Worm (Caenorhabditis elegans) whole organism, mixed stage, embryonic: Measurements from ENCODE around the gene sru-23.
"Not testable (repeated sequence)": the region's sequence is repeated elsewhere in the genome, so short reads cannot be mapped to it uniquely, and the experiment has no call there.

ENCODE experiments used
- M03D4.4 ChIP-seq: sonication (generic microtip); optimal IDR thresholded peaks from 2 replicates; lab custom pipeline; 2017; ENCODE audit warnings: mild to moderate bottlenecking, missing genetic modification characterization, missing compliant biosample characterization
- bed-3 ChIP-seq: fragments of 200-800 bp; sonication (Bioruptor generic); optimal IDR thresholded peaks from 3 replicates; lab custom pipeline; 2018; ENCODE audit warnings: mild to moderate bottlenecking, missing genetic modification characterization, moderate library complexity, missing compliant biosample characterization
- blmp-1 ChIP-seq: fragments of 150-350 bp; optimal IDR thresholded peaks from 2 replicates; lab custom pipeline; 2014; ENCODE audit warnings: missing biosample characterization, missing genetic modification characterization
- ceh-39 ChIP-seq: fragments of 150-350 bp; optimal IDR thresholded peaks from 2 replicates; lab custom pipeline; 2014; ENCODE audit warnings: missing biosample characterization, missing genetic modification characterization
- ceh-43 ChIP-seq: fragments of 200-800 bp; sonication (Bioruptor generic); optimal IDR thresholded peaks from 2 replicates; lab custom pipeline; 2018; ENCODE audit warnings: mild to moderate bottlenecking, missing genetic modification characterization, moderate library complexity, missing compliant biosample characterization
- ceh-83 ChIP-seq: fragments of 200-800 bp; sonication (Bioruptor generic); optimal IDR thresholded peaks from 2 replicates; lab custom pipeline; 2018; ENCODE audit warnings: mild to moderate bottlenecking, missing genetic modification characterization, missing compliant biosample characterization
- ces-1 ChIP-seq: fragments of 150-350 bp; optimal IDR thresholded peaks from 2 replicates; lab custom pipeline; 2014; ENCODE audit warnings: missing biosample characterization, missing genetic modification reagents, missing genetic modification characterization
- cnd-1 ChIP-seq: fragments of 200-800 bp; sonication (Bioruptor generic); optimal IDR thresholded peaks from 2 replicates; lab custom pipeline; 2018; ENCODE audit warnings: mild to moderate bottlenecking, missing genetic modification characterization, missing compliant biosample characterization
- elt-1 ChIP-seq: sonication (generic microtip); optimal IDR thresholded peaks from 2 replicates; lab custom pipeline; 2017; ENCODE audit warnings: missing genetic modification characterization, mild to moderate bottlenecking, missing compliant biosample characterization, antibody characterized with exemption, moderate library complexity, borderline replicate concordance; ENCODE audit not compliant: insufficient read depth
- ham-2 ChIP-seq: fragments of 200-800 bp; sonication (Bioruptor generic); optimal IDR thresholded peaks from 2 replicates; lab custom pipeline; 2018; ENCODE audit warnings: mild to moderate bottlenecking, missing genetic modification characterization, missing compliant biosample characterization
- hlh-1 ChIP-seq: fragments of 150-350 bp; optimal IDR thresholded peaks from 2 replicates; lab custom pipeline; 2014; ENCODE audit warnings: missing biosample characterization, missing genetic modification reagents, missing genetic modification characterization
- lin-13 ChIP-seq: fragments of 150-350 bp; optimal IDR thresholded peaks from 2 replicates; lab custom pipeline; 2014; ENCODE audit warnings: missing biosample characterization, missing genetic modification characterization
- lin-32 ChIP-seq: fragments of 200-800 bp; sonication (Bioruptor generic); optimal IDR thresholded peaks from 2 replicates; lab custom pipeline; 2018; ENCODE audit warnings: mild to moderate bottlenecking, missing genetic modification characterization, missing compliant biosample characterization
- mab-5 ChIP-seq: fragments of 150-350 bp; optimal IDR thresholded peaks from 2 replicates; lab custom pipeline; 2014; ENCODE audit warnings: missing biosample characterization, missing genetic modification characterization
- mep-1 ChIP-seq: fragments of 150-350 bp; optimal IDR thresholded peaks from 2 replicates; lab custom pipeline; 2017; ENCODE audit warnings: missing biosample characterization, missing genetic modification reagents, missing genetic modification characterization, inconsistent platforms
- mls-2 ChIP-seq: sonication (generic microtip); optimal IDR thresholded peaks from 2 replicates; lab custom pipeline; 2016; ENCODE audit warnings: mild to moderate bottlenecking, missing genetic modification characterization, moderate library complexity, missing compliant biosample characterization
- nhr-12 ChIP-seq: fragments of 150-350 bp; optimal IDR thresholded peaks from 2 replicates; lab custom pipeline; 2014; ENCODE audit warnings: missing biosample characterization, missing genetic modification characterization
- nhr-2 ChIP-seq: fragments of 150-350 bp; optimal IDR thresholded peaks from 2 replicates; lab custom pipeline; 2014; ENCODE audit warnings: missing biosample characterization, missing genetic modification characterization
- nhr-237 ChIP-seq: fragments of 150-350 bp; optimal IDR thresholded peaks from 2 replicates; lab custom pipeline; 2014; ENCODE audit warnings: missing biosample characterization, missing genetic modification characterization
- nhr-76 ChIP-seq: sonication (generic microtip); optimal IDR thresholded peaks from 2 replicates; lab custom pipeline; 2017; ENCODE audit warnings: missing biosample characterization, missing genetic modification characterization
- pha-4 ChIP-seq: fragments of 150-350 bp; optimal IDR thresholded peaks from 2 replicates; lab custom pipeline; 2018; ENCODE audit warnings: missing biosample characterization, missing genetic modification reagents, missing genetic modification characterization
- sem-2 ChIP-seq: fragments of 200-800 bp; sonication (Bioruptor generic); optimal IDR thresholded peaks from 2 replicates; lab custom pipeline; 2018; ENCODE audit warnings: mild to moderate bottlenecking, missing genetic modification characterization, missing compliant biosample characterization
- snpc-4 ChIP-seq: fragments of 150-350 bp; optimal IDR thresholded peaks from 2 replicates; lab custom pipeline; 2014; ENCODE audit warnings: missing biosample characterization, missing genetic modification characterization
- sptf-1 ChIP-seq: sonication (generic microtip); optimal IDR thresholded peaks from 2 replicates; lab custom pipeline; 2017; ENCODE audit warnings: mild to moderate bottlenecking, missing genetic modification characterization, moderate library complexity, missing compliant biosample characterization
- unc-120 ChIP-seq: sonication (generic microtip); optimal IDR thresholded peaks from 2 replicates; lab custom pipeline; 2017; ENCODE audit warnings: missing genetic modification characterization, missing compliant biosample characterization; ENCODE audit not compliant: poor library complexity, severe bottlenecking
- unc-39 ChIP-seq: fragments of 150-350 bp; optimal IDR thresholded peaks from 2 replicates; lab custom pipeline; 2014; ENCODE audit warnings: missing biosample characterization, missing genetic modification characterization
- zip-8 ChIP-seq: fragments of 150-350 bp; optimal IDR thresholded peaks from 2 replicates; lab custom pipeline; 2014; ENCODE audit warnings: missing biosample characterization, missing genetic modification characterization
- ztf-11 ChIP-seq: fragments of 150-350 bp; optimal IDR thresholded peaks from 2 replicates; lab custom pipeline; 2014; ENCODE audit warnings: missing biosample characterization, missing genetic modification characterization

The sru-23 gene

DNA sequence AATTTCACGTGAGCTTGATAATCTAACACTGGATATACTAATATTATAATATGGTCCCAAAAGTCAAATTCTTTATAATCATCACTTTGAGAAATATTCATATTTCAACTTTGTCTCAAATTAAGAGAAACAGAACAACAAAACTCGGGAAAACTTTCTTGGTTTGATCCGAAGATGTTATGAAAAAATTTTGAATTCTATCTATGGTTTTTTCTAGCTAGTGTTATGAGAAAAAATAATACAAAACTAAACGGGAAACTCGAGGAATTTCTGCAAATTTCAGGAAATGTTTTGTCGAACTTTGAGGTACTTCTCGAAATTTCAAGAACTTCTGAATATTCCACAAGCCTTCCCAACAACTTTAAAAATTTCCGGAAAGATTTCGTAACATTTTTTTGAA, 21.5 kb downstream of the sru-23 start, which contains the start of gene srw-59:
srw-59 (minus strand) TSS at position 101 of the 400 bp plus-strand sequence.
- TF ChIP-seq ceh-39 (no peak), zip-8 (no peak), M03D4.4 (tag; lab: Kevin White, UChicago) (no peak), ces-1 (GFP tag; lab: Kevin White, UChicago) (no peak), pha-4 (tag; lab: Kevin White, UChicago) (no peak), nhr-12 (tag; lab: Kevin White, UChicago) (no peak), lin-32 (no peak), blmp-1 (tag; lab: Kevin White, UChicago) (no peak), nhr-76 (tag; lab: Kevin White, UChicago) (no peak), mls-2 (tag; lab: Kevin White, UChicago) (no peak), sptf-1 (tag; lab: Kevin White, UChicago) (no peak)
- TF ChIP-seq, all 35 proteins: peak for 0

- TF ChIP-seq lin-32 (no peak), bed-3 (no peak), elt-1 (no peak), nhr-76 (tag; lab: Kevin White, UChicago) (no peak), hlh-1 (tag; lab: Kevin White, UChicago) (no peak), ceh-43 (GFP tag; lab: Kevin White, UChicago) (no peak), blmp-1 (tag; lab: Kevin White, UChicago) (no peak), ceh-83 (GFP tag; lab: Kevin White, UChicago) (no peak), ztf-11 (tag; lab: Kevin White, UChicago) (no peak)
Measured at ce11 chrV:15943125-15943524, 29.3 kb downstream of the sru-23 start, which contains the start of gene srw-53. Gene srw-53 (plus strand): TSS chrV:15943425.

DNA sequence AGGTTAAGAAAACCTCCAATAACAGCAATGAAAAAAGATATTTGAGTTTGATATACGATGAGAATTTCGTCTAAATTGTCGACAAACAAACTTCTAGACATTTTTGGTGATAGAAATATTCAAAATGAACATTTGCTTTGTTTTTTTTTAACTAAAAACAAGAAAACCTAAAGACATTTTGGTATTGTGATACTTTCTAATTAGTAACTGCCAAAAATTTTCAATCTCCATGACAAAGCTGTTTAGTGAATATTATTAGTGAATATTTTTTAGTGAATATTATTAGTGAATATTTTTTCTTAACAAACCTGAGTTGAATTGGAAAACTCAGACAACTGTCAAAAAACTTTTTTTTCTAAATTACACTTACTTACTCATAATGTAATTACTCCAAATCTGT, 32.1 kb downstream of the sru-23 start, which contains the start of gene srw-55:
srw-55 (minus strand) TSS at position 101 of the 400 bp plus-strand sequence.
- TF ChIP-seq bed-3 = no peak
- TF ChIP-seq lin-13 (tag; lab: Kevin White, UChicago) = no peak
- no peak for TF ChIP-seq cnd-1
- no peak for TF ChIP-seq mep-1 (tag; lab: Kevin White, UChicago)
- no peak for TF ChIP-seq zip-8

ce11 chrV:15932390-15932789, 40.0 kb downstream of the sru-23 start, which contains the start of gene srw-26:
Gene srw-26 (minus strand): TSS chrV:15932490.
- TF ChIP-seq unc-120 (tag; lab: Kevin White, UChicago) = no peak
- no peak for TF ChIP-seq ceh-83 (GFP tag; lab: Kevin White, UChicago)
- no peak for TF ChIP-seq nhr-2 (tag; lab: Kevin White, UChicago)
- TF ChIP-seq sptf-1 (tag; lab: Kevin White, UChicago) = no peak
- TF ChIP-seq pha-4 (tag; lab: Kevin White, UChicago) = no peak
- TF ChIP-seq cnd-1 = no peak
- no peak for TF ChIP-seq unc-39 (tag; lab: Kevin White, UChicago)
- TF ChIP-seq snpc-4 (tag; lab: Kevin White, UChicago) = no peak

- not testable (repeated sequence) for TF ChIP-seq ham-2 (GFP tag; lab: Kevin White, UChicago); zip-8; mab-5 (tag; lab: Kevin White, UChicago)
- TF ChIP-seq, all 35 proteins: peak for 0; not testable (repeated sequence) for 35
Measured at ce11 chrV:15929882-15930281, 42.5 kb downstream of the sru-23 start, which contains the start of gene srbc-77. Gene srbc-77 (plus strand): TSS chrV:15930182.

ce11 chrV:15928325-15928724, 44.1 kb downstream of the sru-23 start, which contains the start of gene pzf-1:
Gene pzf-1 (minus strand): TSS chrV:15928425.
- no peak for TF ChIP-seq pha-4 (tag; lab: Kevin White, UChicago)
- no peak for TF ChIP-seq mep-1 (tag; lab: Kevin White, UChicago)
- no peak for TF ChIP-seq unc-39 (tag; lab: Kevin White, UChicago)
- TF ChIP-seq nhr-76 (tag; lab: Kevin White, UChicago) = no peak
- TF ChIP-seq cnd-1 = no peak
- no peak for TF ChIP-seq bed-3
- TF ChIP-seq unc-120 (tag; lab: Kevin White, UChicago) = no peak
- TF ChIP-seq mls-2 (tag; lab: Kevin White, UChicago) = no peak
- TF ChIP-seq ces-1 (GFP tag; lab: Kevin White, UChicago) = no peak
- no peak for TF ChIP-seq zip-8
- no peak for TF ChIP-seq sem-2 (GFP tag; lab: Kevin White, UChicago)
- no peak for TF ChIP-seq lin-32
- no peak for TF ChIP-seq nhr-237
- no peak for TF ChIP-seq nhr-2 (tag; lab: Kevin White, UChicago)
- TF ChIP-seq ceh-83 (GFP tag; lab: Kevin White, UChicago) = no peak
- no peak for TF ChIP-seq ceh-43 (GFP tag; lab: Kevin White, UChicago)
- TF ChIP-seq nhr-12 (tag; lab: Kevin White, UChicago) = no peak
- TF ChIP-seq M03D4.4 (tag; lab: Kevin White, UChicago) = no peak
- no peak for TF ChIP-seq snpc-4 (tag; lab: Kevin White, UChicago)
- no peak for TF ChIP-seq elt-1
